Worm (Caenorhabditis elegans) whole organism, mixed stage, embryonic: ENCODE results near the gene C25F9.15.

Experiments
- M03D4.4 ChIP-seq: sonication (generic microtip); optimal IDR thresholded peaks from 2 replicates; lab custom pipeline; 2017; ENCODE audit warnings: mild to moderate bottlenecking, missing genetic modification characterization, missing compliant biosample characterization
- bed-3 ChIP-seq: fragments of 200-800 bp; sonication (Bioruptor generic); optimal IDR thresholded peaks from 3 replicates; lab custom pipeline; 2018; ENCODE audit warnings: mild to moderate bottlenecking, missing genetic modification characterization, moderate library complexity, missing compliant biosample characterization
- blmp-1 ChIP-seq: fragments of 150-350 bp; optimal IDR thresholded peaks from 2 replicates; lab custom pipeline; 2014; ENCODE audit warnings: missing biosample characterization, missing genetic modification characterization
- ceh-39 ChIP-seq: fragments of 150-350 bp; optimal IDR thresholded peaks from 2 replicates; lab custom pipeline; 2014; ENCODE audit warnings: missing biosample characterization, missing genetic modification characterization
- ceh-43 ChIP-seq: fragments of 200-800 bp; sonication (Bioruptor generic); optimal IDR thresholded peaks from 2 replicates; lab custom pipeline; 2018; ENCODE audit warnings: mild to moderate bottlenecking, missing genetic modification characterization, moderate library complexity, missing compliant biosample characterization
- ceh-83 ChIP-seq: fragments of 200-800 bp; sonication (Bioruptor generic); optimal IDR thresholded peaks from 2 replicates; lab custom pipeline; 2018; ENCODE audit warnings: mild to moderate bottlenecking, missing genetic modification characterization, missing compliant biosample characterization
- ces-1 ChIP-seq: fragments of 150-350 bp; optimal IDR thresholded peaks from 2 replicates; lab custom pipeline; 2014; ENCODE audit warnings: missing biosample characterization, missing genetic modification reagents, missing genetic modification characterization
- cnd-1 ChIP-seq: fragments of 200-800 bp; sonication (Bioruptor generic); optimal IDR thresholded peaks from 2 replicates; lab custom pipeline; 2018; ENCODE audit warnings: mild to moderate bottlenecking, missing genetic modification characterization, missing compliant biosample characterization
- drap-1 ChIP-seq: fragments of 200-800 bp; sonication (Bioruptor generic); optimal IDR thresholded peaks from 3 replicates; lab custom pipeline; 2018; ENCODE audit warnings: mild to moderate bottlenecking, missing genetic modification characterization, missing compliant biosample characterization
- elt-1 ChIP-seq: sonication (generic microtip); optimal IDR thresholded peaks from 2 replicates; lab custom pipeline; 2017; ENCODE audit warnings: missing genetic modification characterization, mild to moderate bottlenecking, missing compliant biosample characterization, antibody characterized with exemption, moderate library complexity, borderline replicate concordance; ENCODE audit not compliant: insufficient read depth
- elt-3 ChIP-seq: fragments of 150-350 bp; optimal IDR thresholded peaks from 2 replicates; lab custom pipeline; 2014; ENCODE audit warnings: missing biosample characterization, missing genetic modification characterization
- flh-1 ChIP-seq: fragments of 200-800 bp; sonication (Bioruptor generic); optimal IDR thresholded peaks from 2 replicates; lab custom pipeline; 2018; ENCODE audit warnings: mild to moderate bottlenecking, missing genetic modification characterization, moderate library complexity, missing compliant biosample characterization
- ham-2 ChIP-seq: fragments of 200-800 bp; sonication (Bioruptor generic); optimal IDR thresholded peaks from 2 replicates; lab custom pipeline; 2018; ENCODE audit warnings: mild to moderate bottlenecking, missing genetic modification characterization, missing compliant biosample characterization
- hlh-1 ChIP-seq: fragments of 150-350 bp; optimal IDR thresholded peaks from 2 replicates; lab custom pipeline; 2014; ENCODE audit warnings: missing biosample characterization, missing genetic modification reagents, missing genetic modification characterization
- lin-13 ChIP-seq: fragments of 150-350 bp; optimal IDR thresholded peaks from 2 replicates; lab custom pipeline; 2014; ENCODE audit warnings: missing biosample characterization, missing genetic modification characterization
- lin-32 ChIP-seq: fragments of 200-800 bp; sonication (Bioruptor generic); optimal IDR thresholded peaks from 2 replicates; lab custom pipeline; 2018; ENCODE audit warnings: mild to moderate bottlenecking, missing genetic modification characterization, missing compliant biosample characterization
- lsy-2 ChIP-seq: fragments of 150-350 bp; optimal IDR thresholded peaks from 2 replicates; lab custom pipeline; 2014; ENCODE audit warnings: missing biosample characterization, missing genetic modification characterization
- mab-5 ChIP-seq: fragments of 150-350 bp; optimal IDR thresholded peaks from 2 replicates; lab custom pipeline; 2014; ENCODE audit warnings: missing biosample characterization, missing genetic modification characterization
- mep-1 ChIP-seq: fragments of 150-350 bp; optimal IDR thresholded peaks from 2 replicates; lab custom pipeline; 2017; ENCODE audit warnings: missing biosample characterization, missing genetic modification reagents, missing genetic modification characterization, inconsistent platforms
- mls-2 ChIP-seq: sonication (generic microtip); optimal IDR thresholded peaks from 2 replicates; lab custom pipeline; 2016; ENCODE audit warnings: mild to moderate bottlenecking, missing genetic modification characterization, moderate library complexity, missing compliant biosample characterization
- nhr-2 ChIP-seq: fragments of 150-350 bp; optimal IDR thresholded peaks from 2 replicates; lab custom pipeline; 2014; ENCODE audit warnings: missing biosample characterization, missing genetic modification characterization
- nhr-237 ChIP-seq: fragments of 150-350 bp; optimal IDR thresholded peaks from 2 replicates; lab custom pipeline; 2014; ENCODE audit warnings: missing biosample characterization, missing genetic modification characterization
- nhr-76 ChIP-seq: sonication (generic microtip); optimal IDR thresholded peaks from 2 replicates; lab custom pipeline; 2017; ENCODE audit warnings: missing biosample characterization, missing genetic modification characterization
- pha-4 ChIP-seq: fragments of 150-350 bp; optimal IDR thresholded peaks from 2 replicates; lab custom pipeline; 2018; ENCODE audit warnings: missing biosample characterization, missing genetic modification reagents, missing genetic modification characterization
- sem-2 ChIP-seq: fragments of 200-800 bp; sonication (Bioruptor generic); optimal IDR thresholded peaks from 2 replicates; lab custom pipeline; 2018; ENCODE audit warnings: mild to moderate bottlenecking, missing genetic modification characterization, missing compliant biosample characterization
- snpc-4 ChIP-seq: fragments of 150-350 bp; optimal IDR thresholded peaks from 2 replicates; lab custom pipeline; 2014; ENCODE audit warnings: missing biosample characterization, missing genetic modification characterization
- sptf-1 ChIP-seq: sonication (generic microtip); optimal IDR thresholded peaks from 2 replicates; lab custom pipeline; 2017; ENCODE audit warnings: mild to moderate bottlenecking, missing genetic modification characterization, moderate library complexity, missing compliant biosample characterization
- tbx-8 ChIP-seq: fragments of 200-800 bp; sonication (Bioruptor generic); optimal IDR thresholded peaks from 2 replicates; lab custom pipeline; 2018; ENCODE audit warnings: mild to moderate bottlenecking, missing genetic modification characterization, moderate library complexity, missing compliant biosample characterization
- unc-120 ChIP-seq: sonication (generic microtip); optimal IDR thresholded peaks from 2 replicates; lab custom pipeline; 2017; ENCODE audit warnings: missing genetic modification characterization, missing compliant biosample characterization; ENCODE audit not compliant: poor library complexity, severe bottlenecking
- unc-39 ChIP-seq: fragments of 150-350 bp; optimal IDR thresholded peaks from 2 replicates; lab custom pipeline; 2014; ENCODE audit warnings: missing biosample characterization, missing genetic modification characterization
- zip-8 ChIP-seq: fragments of 150-350 bp; optimal IDR thresholded peaks from 2 replicates; lab custom pipeline; 2014; ENCODE audit warnings: missing biosample characterization, missing genetic modification characterization
- ztf-11 ChIP-seq: fragments of 150-350 bp; optimal IDR thresholded peaks from 2 replicates; lab custom pipeline; 2014; ENCODE audit warnings: missing biosample characterization, missing genetic modification characterization

C25F9.15 gene

ce11 chrV:19445442-19445841 lies 27.5 kb downstream of the C25F9.15 start, which contains the start of gene M04C3.1:
Gene M04C3.1, minus strand, starts transcription at chrV:19445605.
- TF ChIP-seq blmp-1: no peak
- TF ChIP-seq mls-2: no peak
- TF ChIP-seq pha-4 (tag; lab: Kevin White, UChicago): no peak

ce11 chrV:19448805-19449204 lies 30.9 kb downstream of the C25F9.15 start, which contains the start of gene M04C3.2:
Gene M04C3.2, minus strand, starts transcription at chrV:19448905.
- TF ChIP-seq flh-1: no peak
- no peak for TF ChIP-seq cnd-1
- TF ChIP-seq ceh-39: no peak
- TF ChIP-seq unc-39 (tag; lab: Kevin White, UChicago): no peak
- TF ChIP-seq tbx-8 (GFP tag; lab: Kevin White, UChicago): no peak
- TF ChIP-seq sptf-1 (tag; lab: Kevin White, UChicago): no peak
- TF ChIP-seq ceh-83 (GFP tag; lab: Kevin White, UChicago): no peak
- TF ChIP-seq nhr-76 (tag; lab: Kevin White, UChicago): no peak
- TF ChIP-seq bed-3 (GFP tag; lab: Kevin White, UChicago): no peak
- TF ChIP-seq ces-1 (GFP tag; lab: Kevin White, UChicago): no peak
- no peak for TF ChIP-seq lin-32
- no peak for TF ChIP-seq blmp-1
- no peak for TF ChIP-seq elt-3
- no peak for TF ChIP-seq lin-13
- no peak for TF ChIP-seq elt-1

ce11 chrV:19449544-19449943 lies 31.6 kb downstream of the C25F9.15 start, which contains the start of gene M04C3.5:
Gene M04C3.5, plus strand, starts transcription at chrV:19449733.
- TF ChIP-seq elt-1 (no peak), ztf-11 (tag; lab: Kevin White, UChicago) (no peak), ham-2 (GFP tag; lab: Kevin White, UChicago) (no peak), nhr-237 (tag; lab: Kevin White, UChicago) (no peak), mep-1 (tag; lab: Kevin White, UChicago) (no peak), nhr-2 (no peak), sem-2 (GFP tag; lab: Kevin White, UChicago) (no peak), blmp-1 (no peak), snpc-4 (tag; lab: Kevin White, UChicago) (no peak), flh-1 (no peak), ceh-83 (GFP tag; lab: Kevin White, UChicago) (no peak), M03D4.4 (tag; lab: Kevin White, UChicago) (no peak), bed-3 (GFP tag; lab: Kevin White, UChicago) (no peak), mls-2 (no peak), ceh-43 (no peak), ceh-39 (no peak), tbx-8 (GFP tag; lab: Kevin White, UChicago) (no peak), hlh-1 (tag; lab: Kevin White, UChicago) (no peak)
- TF ChIP-seq, all 35 proteins: peak for 0

ce11 chrV:19455650-19456049 lies 37.7 kb downstream of the C25F9.15 start, which contains the start of the genes Y43F8B.13 and Y43F8B.14:
Gene Y43F8B.13, plus strand, starts transcription at chrV:19455950.
Gene Y43F8B.14, minus strand, starts transcription at chrV:19455971.
- no peak for TF ChIP-seq nhr-237 (tag; lab: Kevin White, UChicago)

ce11 chrV:19457120-19457519 lies 39.2 kb downstream of the C25F9.15 start, which contains the start of gene Y43F8B.24:
Gene Y43F8B.24, plus strand, starts transcription at chrV:19457420.
- no peak for TF ChIP-seq blmp-1
- no peak for TF ChIP-seq sptf-1 (tag; lab: Kevin White, UChicago)
- TF ChIP-seq ham-2 (GFP tag; lab: Kevin White, UChicago): no peak
- no peak for TF ChIP-seq ces-1 (GFP tag; lab: Kevin White, UChicago)
- TF ChIP-seq lin-32: no peak
- no peak for TF ChIP-seq mls-2
- no peak for TF ChIP-seq bed-3 (GFP tag; lab: Kevin White, UChicago)
- TF ChIP-seq unc-120 (tag; lab: Kevin White, UChicago): no peak
- no peak for TF ChIP-seq M03D4.4 (tag; lab: Kevin White, UChicago)
- no peak for TF ChIP-seq drap-1 (GFP tag; lab: Kevin White, UChicago)
- TF ChIP-seq lin-13: no peak
- TF ChIP-seq zip-8: no peak
- TF ChIP-seq mab-5 (tag; lab: Kevin White, UChicago): no peak
- TF ChIP-seq flh-1: no peak
- no peak for TF ChIP-seq lsy-2 (tag; lab: Kevin White, UChicago)
- TF ChIP-seq hlh-1 (tag; lab: Kevin White, UChicago): no peak
- no peak for TF ChIP-seq nhr-237 (tag; lab: Kevin White, UChicago)
- TF ChIP-seq pha-4 (tag; lab: Kevin White, UChicago): no peak
- TF ChIP-seq elt-1: no peak
- TF ChIP-seq, all 35 proteins: peak for 0
